Worm (Caenorhabditis elegans) whole organism, young adult: ENCODE measurements around the gene ZK550.6.

Experiments
- Y79H2A.3 ChIP-seq: fragments of 200-800 bp; sonication (Bioruptor generic); conservative IDR thresholded peaks from 2 replicates; pipeline ENCODE4 v1.3.6; 2022; ENCODE audit warnings: missing genetic modification reagents, missing genetic modification characterization, missing compliant biosample characterization
- Y95B8A.8 ChIP-seq: fragments of 200-800 bp; sonication (Bioruptor generic); IDR thresholded peaks from 2 replicates; pipeline ENCODE4 v1.3.6; 2022; ENCODE audit warnings: missing genetic modification reagents, missing genetic modification characterization, missing compliant biosample characterization
- chd-7 ChIP-seq: sonication (generic microtip); optimal IDR thresholded peaks from 2 replicates; lab custom pipeline; 2016; ENCODE audit warnings: mild to moderate bottlenecking, missing genetic modification characterization, moderate library complexity, missing compliant biosample characterization
- die-1 ChIP-seq: sonication (generic microtip); optimal IDR thresholded peaks from 2 replicates; lab custom pipeline; 2016; ENCODE audit warnings: missing genotype, mild to moderate bottlenecking, missing genetic modification characterization, missing compliant biosample characterization
- egl-44 ChIP-seq: fragments of 200-800 bp; sonication (Bioruptor generic); IDR thresholded peaks from 2 replicates; pipeline ENCODE4 v1.3.6; 2022; ENCODE audit warnings: missing genetic modification reagents, missing genetic modification characterization, missing compliant biosample characterization
- hlh-12 ChIP-seq: sonication (generic microtip); optimal IDR thresholded peaks from 2 replicates; lab custom pipeline; 2016; ENCODE audit warnings: missing genetic modification characterization, missing compliant biosample characterization
- lin-54 ChIP-seq: fragments of 200-800 bp; sonication (Bioruptor generic); optimal IDR thresholded peaks from 2 replicates; lab custom pipeline; 2018; ENCODE audit warnings: mild to moderate bottlenecking, missing genetic modification characterization, missing compliant biosample characterization
- lir-1 ChIP-seq: fragments of 200-800 bp; sonication (Bioruptor generic); conservative IDR thresholded peaks from 2 replicates; pipeline ENCODE4 v1.3.6; 2022; ENCODE audit warnings: missing genetic modification reagents, missing genetic modification characterization, missing compliant biosample characterization
- lsy-27 ChIP-seq: sonication (generic microtip); optimal IDR thresholded peaks from 2 replicates; lab custom pipeline; 2017; ENCODE audit warnings: missing genetic modification characterization, mild to moderate bottlenecking, missing compliant biosample characterization, antibody characterized with exemption, missing genotype, borderline replicate concordance; ENCODE audit not compliant: insufficient read depth
- nhr-80 ChIP-seq: sonication (generic microtip); optimal IDR thresholded peaks from 2 replicates; lab custom pipeline; 2016; ENCODE audit warnings: missing genetic modification characterization, missing compliant biosample characterization
- pha-4 ChIP-seq: fragments of 150-350 bp; sonication (generic microtip); optimal IDR thresholded peaks from 2 replicates; lab custom pipeline; 2014; ENCODE audit warnings: missing biosample characterization, missing genetic modification reagents, missing genetic modification characterization

DNA sequence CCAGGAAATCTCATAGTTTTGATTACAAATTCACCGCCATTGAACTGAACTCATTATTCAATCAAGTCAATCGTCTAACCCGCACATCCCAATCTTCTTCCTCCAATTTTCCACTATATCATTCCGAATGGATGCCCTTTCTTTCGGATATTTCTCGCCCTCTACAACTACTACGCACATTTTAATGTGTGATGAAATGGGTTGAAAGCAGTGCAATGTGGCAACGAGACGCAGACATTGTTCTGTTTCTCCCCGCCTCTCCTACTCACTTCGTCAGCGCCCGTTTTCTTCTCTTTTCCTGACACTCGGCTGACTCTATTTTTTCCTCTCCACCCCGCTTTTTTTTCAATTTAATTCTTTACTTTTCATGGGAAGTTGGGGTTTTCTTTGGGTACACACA, 6.3 kb upstream of the ZK550.6 start:
- TF ChIP-seq lsy-27 (no peak), hlh-12 (tag; lab: Kevin White, UChicago) (no peak), lin-54 (no peak), nhr-80 (peak; percentile 30), chd-7 (no peak), Y95B8A.8 (no peak), pha-4 (tag; lab: Kevin White, UChicago) (no peak), lir-1 (GFP tag; lab: Robert Waterston, UW) (no peak), Y79H2A.3 (GFP tag; lab: Robert Waterston, UW) (no peak), egl-44 (GFP tag; lab: Robert Waterston, UW) (no peak), die-1 (no peak)
